Fruit fly (Drosophila melanogaster): ENCODE measurements around the gene Or33c.

The Or33c gene

dm6 chr2L:11970853-11971397 lies 33.2 kb downstream of the Or33c start (continued):
- TF ChIP-seq CG11695 (GFP tag; IDR thresholded peaks at IDR 0.05) (peak; percentile 32; the same call in 1 of the 3 replicates), Rx (GFP tag; IDR thresholded peaks at IDR 0.05) (no peak), Hr51 (GFP tag; optimal IDR thresholded peaks at IDR 0.05) (peak in 1 of 2 experiments; percentile 43), gcm (GFP tag; optimal IDR thresholded peaks at IDR 0.05) (no peak), sqz (GFP tag; optimal IDR thresholded peaks at IDR 0.05) (no peak), CG18599 (GFP tag; optimal IDR thresholded peaks at IDR 0.05) (peak; percentile 40), CG17186 (GFP tag; optimal IDR thresholded peaks at IDR 0.05) (no peak), CG12299 (tag; optimal IDR thresholded peaks at IDR 0.05) (no peak), wdn (GFP tag; IDR thresholded peaks at IDR 0.05) (no peak; the same call in 1 of the 2 replicates), danr (GFP tag; IDR thresholded peaks at IDR 0.05) (no peak), CG3726 (GFP tag; IDR thresholded peaks at IDR 0.05) (peak; percentile 66; the same call in 1 of the 3 replicates), D19A (tag; optimal IDR thresholded peaks at IDR 0.05) (no peak), CG13624 (GFP tag; optimal IDR thresholded peaks at IDR 0.05) (peak; percentile 45), ato (GFP tag; IDR thresholded peaks at IDR 0.05; ENCODE audit: partially characterized antibody) (peak; percentile 7; the same call in 1 of the 2 replicates), CG17829 (tag; optimal IDR thresholded peaks at IDR 0.05) (peak; percentile 1), Poxn (GFP tag; IDR thresholded peaks at IDR 0.05) (no peak), ro (GFP tag; IDR thresholded peaks at IDR 0.05) (no peak), CG4360 (GFP tag; IDR thresholded peaks at IDR 0.05) (peak; percentile 42), Dip3 (GFP tag; optimal IDR thresholded peaks at IDR 0.05) (no peak), HLHmδ (GFP tag; optimal IDR thresholded peaks at IDR 0.05) (peak; percentile 50), br (optimal IDR thresholded peaks at IDR 0.05) (no peak), Sry-β (GFP tag; optimal IDR thresholded peaks at IDR 0.05) (no peak), CG13894 (tag; optimal IDR thresholded peaks at IDR 0.05) (peak; percentile 44), fu2 (GFP tag; optimal IDR thresholded peaks at IDR 0.05) (no peak), CG4730 (GFP tag; IDR thresholded peaks at IDR 0.05) (no peak), Sin3A (optimal IDR thresholded peaks at IDR 0.05) (no peak), CG13123 (GFP tag; optimal IDR thresholded peaks at IDR 0.05) (no peak), Ets97D (GFP tag; optimal IDR thresholded peaks at IDR 0.05) (no peak), crol (GFP tag; IDR thresholded peaks at IDR 0.05) (peak; percentile 48), HLH3B (GFP tag; IDR thresholded peaks at IDR 0.05) (peak; percentile 47; the same call in 1 of the 2 replicates), CG31224 (GFP tag; IDR thresholded peaks at IDR 0.05) (no peak), CG15601 (tag; optimal IDR thresholded peaks at IDR 0.05) (peak; percentile 61), cwo (GFP tag; optimal IDR thresholded peaks at IDR 0.05) (peak; percentile 30), CkIIα-i1 (GFP tag; IDR thresholded peaks at IDR 0.05) (no peak), CG9817 (tag; optimal IDR thresholded peaks at IDR 0.05) (no peak), gt (GFP tag; IDR thresholded peaks at IDR 0.05) (no peak), chif (GFP tag; optimal IDR thresholded peaks at IDR 0.05) (no peak), CG1647 (GFP tag; optimal IDR thresholded peaks at IDR 0.05) (peak; percentile 58), Kr (GFP tag; optimal IDR thresholded peaks at IDR 0.05) (peak; percentile 17), dan (GFP tag; IDR thresholded peaks at IDR 0.05) (no peak), CG16863 (GFP tag; optimal IDR thresholded peaks at IDR 0.05) (no peak), CG2712 (tag; optimal IDR thresholded peaks at IDR 0.05) (peak; percentile 34), ERR (GFP tag; optimal IDR thresholded peaks at IDR 0.05) (no peak), hbn (GFP tag; IDR thresholded peaks at IDR 0.05; ENCODE audit: partially characterized antibody) (no peak), sob (GFP tag; IDR thresholded peaks at IDR 0.05) (peak; percentile 35; the same call in 1 of the 2 replicates), H2.0 (GFP tag; IDR thresholded peaks at IDR 0.05) (no peak), CG12391 (tag; optimal IDR thresholded peaks at IDR 0.05) (no peak), CG10431 (GFP tag; optimal IDR thresholded peaks at IDR 0.05) (no peak), CG16813 (GFP tag; IDR thresholded peaks at IDR 0.05; ENCODE audit: partially characterized antibody) (peak; percentile 27; the same call in 1 of the 3 replicates), z (GFP tag; IDR thresholded peaks at IDR 0.05) (no peak), CG14441 (GFP tag; IDR thresholded peaks at IDR 0.05) (0 out of 2 replicates have a peak, but pooled peaks have one; percentile 39)

Data from whole organism, embryonic.